Fruit fly (Drosophila melanogaster): ENCODE measurements around the gene sds22.

sds22 gene

DNA sequence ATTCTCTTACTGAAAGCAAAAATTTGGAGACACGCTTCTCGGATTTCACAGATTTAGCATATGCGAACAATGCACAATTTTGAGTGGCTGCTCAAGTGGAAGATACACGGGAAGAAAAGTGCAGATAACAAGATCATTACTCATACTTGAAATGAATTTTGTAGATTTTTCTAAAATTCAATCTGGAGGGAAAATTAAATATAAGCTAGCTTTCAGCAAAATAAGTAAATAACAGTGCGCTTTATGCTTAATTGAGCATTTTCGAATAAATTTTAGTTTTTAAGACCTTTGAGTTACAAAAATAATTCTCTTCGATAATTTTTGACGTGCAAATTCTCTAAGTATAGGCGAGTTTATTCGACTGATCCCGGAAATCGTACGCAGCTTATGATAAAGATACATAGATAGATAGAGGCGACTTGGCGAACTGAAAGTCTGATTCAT, 9.3 kb downstream of the sds22 start (continued):
- TF ChIP-seq CG18599 (GFP tag; optimal IDR thresholded peaks at IDR 0.05) (peak; percentile 60), row (GFP tag; IDR thresholded peaks at IDR 0.05) (peak; percentile 34; the same call in 2 of the 3 replicates), org-1 (GFP tag; optimal IDR thresholded peaks at IDR 0.05) (no peak), Lim3 (GFP tag; IDR thresholded peaks at IDR 0.05) (no peak), gsb (GFP tag; IDR thresholded peaks at IDR 0.05) (no peak), Doc3 (GFP tag; IDR thresholded peaks at IDR 0.05; ENCODE audit: partially characterized antibody) (no peak), E2f1 (GFP tag; IDR thresholded peaks at IDR 0.05) (peak; percentile 48; the same call in 1 of the 2 replicates), CG12391 (tag; optimal IDR thresholded peaks at IDR 0.05) (no peak), pnt (GFP tag; optimal IDR thresholded peaks at IDR 0.05) (peak; percentile 60), YL-1 (GFP tag; optimal IDR thresholded peaks at IDR 0.05) (no peak), vnd (GFP tag; IDR thresholded peaks at IDR 0.05; ENCODE audit: partially characterized antibody) (no peak), sr (GFP tag; IDR thresholded peaks at IDR 0.05) (no peak), CG7786 (GFP tag; optimal IDR thresholded peaks at IDR 0.05) (no peak), CG18619 (GFP tag; optimal IDR thresholded peaks at IDR 0.05) (no peak), lab (GFP tag; optimal IDR thresholded peaks at IDR 0.05) (peak; percentile 60), chinmo (GFP tag; IDR thresholded peaks at IDR 0.05; ENCODE audit: partially characterized antibody) (no peak), zf30C (GFP tag; optimal IDR thresholded peaks at IDR 0.05) (peak; percentile 61), BEAF-32 (GFP tag; optimal IDR thresholded peaks at IDR 0.05) (no peak), ind (GFP tag; optimal IDR thresholded peaks at IDR 0.05) (peak; percentile 30), Meics (GFP tag; optimal IDR thresholded peaks at IDR 0.05) (peak; percentile 50), CG13894 (tag; optimal IDR thresholded peaks at IDR 0.05) (no peak), CG15514 (GFP tag; optimal IDR thresholded peaks at IDR 0.05) (peak; percentile 35), chn (GFP tag; optimal IDR thresholded peaks at IDR 0.05) (no peak), pho (GFP tag; optimal IDR thresholded peaks at IDR 0.05) (no peak), Trl (optimal IDR thresholded peaks at IDR 0.05) (no peak), Trl (GFP tag; optimal IDR thresholded peaks at IDR 0.05) (peak; percentile 34), CG5953 (GFP tag; IDR thresholded peaks at IDR 0.05) (no peak), CG5245 (GFP tag; optimal IDR thresholded peaks at IDR 0.05) (peak; percentile 36), Camta (GFP tag; optimal IDR thresholded peaks at IDR 0.05) (no peak), vfl (GFP tag; optimal IDR thresholded peaks at IDR 0.05) (no peak), CG6791 (GFP tag; IDR thresholded peaks at IDR 0.05; ENCODE audit: partially characterized antibody) (no peak), nau (GFP tag; optimal IDR thresholded peaks at IDR 0.05) (peak; percentile 56), CG2889 (GFP tag; IDR thresholded peaks at IDR 0.05) (no peak), sna (GFP tag; IDR thresholded peaks at IDR 0.05; ENCODE audit: partially characterized antibody) (no peak), maf-S (GFP tag; optimal IDR thresholded peaks at IDR 0.05) (no peak), Opbp (GFP tag; IDR thresholded peaks at IDR 0.05; ENCODE audit: partially characterized antibody) (no peak), CG34422 (GFP tag; IDR thresholded peaks at IDR 0.05) (peak; percentile 24; the same call in 1 of the 3 replicates), H15 (GFP tag; IDR thresholded peaks at IDR 0.05) (no peak), Hand (GFP tag; optimal IDR thresholded peaks at IDR 0.05) (no peak), amos (GFP tag; IDR thresholded peaks at IDR 0.05; ENCODE audit: partially characterized antibody) (no peak), ranshi (GFP tag; IDR thresholded peaks at IDR 0.05) (0 out of 2 replicates have a peak, but pooled peaks have one; percentile 16), fd96Cb (tag; optimal IDR thresholded peaks at IDR 0.05) (peak; percentile 63), rib (GFP tag; IDR thresholded peaks at IDR 0.05) (no peak), cato (GFP tag; optimal IDR thresholded peaks at IDR 0.05; ENCODE audit: borderline replicate concordance) (no peak), bab2 (GFP tag; optimal IDR thresholded peaks at IDR 0.05) (peak; percentile 58)

Data from whole organism, embryonic.